Fruit fly (Drosophila melanogaster) whole organism, embryonic: Measurements from ENCODE around the gene CG46460.

Experiments
- Atf6 ChIP-seq: fragments of 200-800 bp; sonication (Bioruptor generic); IDR thresholded peaks from 2 replicates; pipeline ENCODE4 v1.3.6; 2022; ENCODE audit warnings: missing biosample characterization, missing genetic modification characterization
- BEAF-32 ChIP-seq: fragments of 200-800 bp; sonication (Bioruptor generic); optimal IDR thresholded peaks from 3 replicates; lab custom pipeline; 2017; ENCODE audit warnings: missing biosample characterization, missing genetic modification characterization, mild to moderate bottlenecking, moderate library complexity, missing genetic modification reagents
- CG11723 ChIP-seq: fragments of 200-800 bp; sonication (Bioruptor generic); optimal IDR thresholded peaks from 2 replicates; lab custom pipeline; 2017; ENCODE audit warnings: missing biosample characterization, mild to moderate bottlenecking, missing genetic modification characterization
- CG13894 ChIP-seq: fragments of 200-800 bp; sonication (Bioruptor generic); optimal IDR thresholded peaks from 3 replicates; lab custom pipeline; 2018; ENCODE audit warnings: missing biosample characterization, mild to moderate bottlenecking, missing genetic modification characterization, moderate library complexity
- CG1529 ChIP-seq: fragments of 200-800 bp; sonication (Bioruptor generic); optimal IDR thresholded peaks from 3 replicates; lab custom pipeline; 2018; ENCODE audit warnings: missing biosample characterization, missing genetic modification characterization
- CG1603 ChIP-seq: fragments of 200-800 bp; sonication (Bioruptor generic); optimal IDR thresholded peaks from 2 replicates; lab custom pipeline; 2019; ENCODE audit warnings: missing biosample characterization, mild to moderate bottlenecking, missing genetic modification characterization, moderate library complexity
- CG18262 ChIP-seq: fragments of 200-800 bp; optimal IDR thresholded peaks from 3 replicates; lab custom pipeline; 2019; ENCODE audit warnings: missing biosample characterization, mild to moderate bottlenecking, missing genetic modification characterization, moderate library complexity
- CG2199 ChIP-seq: fragments of 200-800 bp; sonication (Bioruptor generic); IDR thresholded peaks from 3 replicates; pipeline ENCODE4 v1.3.6; 2022; ENCODE audit warnings: missing biosample characterization, missing genetic modification characterization
- CG9876 ChIP-seq: fragments of 200-800 bp; sonication (Bioruptor generic); optimal IDR thresholded peaks from 2 replicates; lab custom pipeline; 2016; ENCODE audit warnings: missing biosample characterization, missing genetic modification characterization
- Jarid2 ChIP-seq: fragments of 200-800 bp; sonication (Bioruptor generic); optimal IDR thresholded peaks from 3 replicates; lab custom pipeline; 2017; ENCODE audit warnings: mild to moderate bottlenecking, missing biosample characterization, missing genetic modification reagents, missing genetic modification characterization
- Med ChIP-seq: fragments of 200-800 bp; sonication (Bioruptor generic); peaks from one replicate; lab custom pipeline; 2016; ENCODE audit warnings: missing biosample characterization, missing genetic modification characterization, mild to moderate bottlenecking, inconsistent platforms, moderate library complexity
- Meics ChIP-seq: fragments of 200-800 bp; sonication (Bioruptor generic); optimal IDR thresholded peaks from 2 replicates; lab custom pipeline; 2017; ENCODE audit warnings: missing biosample characterization, mild to moderate bottlenecking, missing genetic modification characterization
- Pdp1 ChIP-seq, 2 experiments: fragments of 200-800 bp; sonication (Bioruptor generic); optimal IDR thresholded peaks; 3 replicates each; lab custom pipeline; 2016; ENCODE audit warnings: missing biosample characterization in 2 of 2, missing genetic modification characterization in 2 of 2, mild to moderate bottlenecking in 1 of 2, moderate library complexity in 1 of 2
- Sox102F ChIP-seq: fragments of 200-800 bp; sonication (Bioruptor generic); optimal IDR thresholded peaks from 2 replicates; lab custom pipeline; 2018; ENCODE audit warnings: missing biosample characterization, mild to moderate bottlenecking, missing genetic modification characterization, moderate library complexity
- Spps ChIP-seq: fragments of 200-800 bp; sonication (Bioruptor generic); optimal IDR thresholded peaks from 2 replicates; lab custom pipeline; 2018; ENCODE audit warnings: missing biosample characterization, mild to moderate bottlenecking, missing genetic modification characterization
- Sry-β ChIP-seq: fragments of 200-800 bp; sonication (Bioruptor generic); optimal IDR thresholded peaks from 2 replicates; lab custom pipeline; 2018; ENCODE audit warnings: missing biosample characterization, mild to moderate bottlenecking, missing genetic modification characterization, moderate library complexity
- Stat92E ChIP-seq, 3 experiments: fragments of >200 bp in 2 of 3; fragments of 200-800 bp in 1 of 3; sonication (Bioruptor generic) in 1 of 3; optimal IDR thresholded peaks; 2 replicates each; lab custom pipeline; 2017 to 2019; ENCODE audit warnings: missing biosample characterization in 3 of 3, missing genetic modification characterization in 3 of 3, mild to moderate bottlenecking in 1 of 3, moderate library complexity in 1 of 3
- ab ChIP-seq: fragments of 200-800 bp; sonication (Bioruptor generic); optimal IDR thresholded peaks from 2 replicates; lab custom pipeline; 2016; ENCODE audit warnings: missing biosample characterization, missing genetic modification characterization
- ara ChIP-seq: fragments of 200-800 bp; sonication (Bioruptor generic); IDR thresholded peaks from 2 replicates; pipeline ENCODE4 v1.3.6; 2022; ENCODE audit warnings: missing biosample characterization, missing genetic modification characterization
- bsh ChIP-seq, 2 experiments: fragments of 200-800 bp; sonication (Bioruptor generic); optimal IDR thresholded peaks; 2 replicates each; lab custom pipeline; 2017 to 2018; ENCODE audit warnings: mild to moderate bottlenecking in 2 of 2, missing biosample characterization in 2 of 2, missing genetic modification characterization in 2 of 2, moderate library complexity in 1 of 2
- cad ChIP-seq: fragments of >200 bp; optimal IDR thresholded peaks from 2 replicates; lab custom pipeline; 2017; ENCODE audit warnings: missing biosample characterization, missing genetic modification characterization
- chm ChIP-seq: fragments of 200-800 bp; sonication (Bioruptor generic); IDR thresholded peaks from 2 replicates; pipeline ENCODE4 v1.3.6; 2022; ENCODE audit warnings: missing biosample characterization, missing genetic modification characterization
- dm ChIP-seq: fragments of 200-800 bp; sonication (Bioruptor generic); optimal IDR thresholded peaks from 3 replicates; lab custom pipeline; 2016; ENCODE audit warnings: missing biosample characterization, missing genetic modification characterization
- ems ChIP-seq: fragments of 200-800 bp; sonication (Bioruptor generic); optimal IDR thresholded peaks from 3 replicates; lab custom pipeline; 2016; ENCODE audit warnings: missing biosample characterization, missing genetic modification characterization
- gem ChIP-seq: fragments of 200-800 bp; sonication (Bioruptor generic); optimal IDR thresholded peaks from 2 replicates; lab custom pipeline; 2019; ENCODE audit warnings: missing biosample characterization, mild to moderate bottlenecking, missing genetic modification characterization, moderate library complexity
- hkb ChIP-seq, 2 experiments: fragments of 200-800 bp in 1 of 2; fragments of >200 bp in 1 of 2; sonication (Bioruptor generic) in 1 of 2; IDR thresholded peaks in 1 of 2; optimal IDR thresholded peaks in 1 of 2; 2 replicates each; pipeline versions ENCODE4 v1.3.6 to Lab custom; 2017 to 2022; ENCODE audit warnings: missing biosample characterization in 1 of 2, missing genetic modification characterization in 1 of 2
- mirr ChIP-seq: fragments of 200-800 bp; sonication (Bioruptor generic); optimal IDR thresholded peaks from 3 replicates; lab custom pipeline; 2018; ENCODE audit warnings: missing biosample characterization, mild to moderate bottlenecking, missing genetic modification characterization
- onecut ChIP-seq: fragments of 200-800 bp; sonication (Bioruptor generic); IDR thresholded peaks from 2 replicates; pipeline ENCODE4 v1.3.6; 2022; ENCODE audit warnings: missing biosample characterization, missing genetic modification characterization
- otp ChIP-seq: fragments of 200-800 bp; sonication (Bioruptor generic); IDR thresholded peaks from 3 replicates; pipeline ENCODE4, ENCODE4 v1.3.6; 2022; ENCODE audit warnings: missing biosample characterization, missing genetic modification characterization
- peb ChIP-seq: fragments of 200-800 bp; sonication (Bioruptor generic); IDR thresholded peaks from 2 replicates; pipeline ENCODE4 v1.3.6; 2022; ENCODE audit warnings: missing biosample characterization, missing genetic modification characterization
- phol ChIP-seq: fragments of 200-800 bp; sonication (Bioruptor generic); optimal IDR thresholded peaks from 3 replicates; lab custom pipeline; 2018; ENCODE audit warnings: missing biosample characterization, mild to moderate bottlenecking, missing genetic modification characterization, moderate library complexity
- pros ChIP-seq: fragments of 200-800 bp; sonication (Bioruptor generic); optimal IDR thresholded peaks from 3 replicates; lab custom pipeline; 2019; ENCODE audit warnings: missing biosample characterization, mild to moderate bottlenecking, missing genetic modification characterization, moderate library complexity
- row ChIP-seq: fragments of 200-800 bp; sonication (Bioruptor generic); IDR thresholded peaks from 3 replicates; pipeline ENCODE4 v1.3.6; 2022; ENCODE audit warnings: missing biosample characterization, missing genetic modification characterization
- sens ChIP-seq: fragments of 200-800 bp; sonication (Bioruptor generic); peaks from one replicate; lab custom pipeline; 2016; ENCODE audit warnings: missing biosample characterization, missing genetic modification characterization
- sob ChIP-seq: fragments of 200-800 bp; sonication (Bioruptor generic); IDR thresholded peaks from 2 replicates; pipeline ENCODE4 v1.3.6; 2022; ENCODE audit warnings: missing biosample characterization, missing genetic modification characterization
- vvl ChIP-seq: fragments of 200-800 bp; sonication (Bioruptor generic); IDR thresholded peaks from 2 replicates; pipeline ENCODE4 v1.3.6; 2022; ENCODE audit warnings: missing biosample characterization, missing genetic modification characterization
- zf30C ChIP-seq: fragments of 200-800 bp; sonication (Bioruptor generic); optimal IDR thresholded peaks from 3 replicates; lab custom pipeline; 2018; ENCODE audit warnings: missing biosample characterization, mild to moderate bottlenecking, missing genetic modification characterization

CG46460 gene

DNA sequence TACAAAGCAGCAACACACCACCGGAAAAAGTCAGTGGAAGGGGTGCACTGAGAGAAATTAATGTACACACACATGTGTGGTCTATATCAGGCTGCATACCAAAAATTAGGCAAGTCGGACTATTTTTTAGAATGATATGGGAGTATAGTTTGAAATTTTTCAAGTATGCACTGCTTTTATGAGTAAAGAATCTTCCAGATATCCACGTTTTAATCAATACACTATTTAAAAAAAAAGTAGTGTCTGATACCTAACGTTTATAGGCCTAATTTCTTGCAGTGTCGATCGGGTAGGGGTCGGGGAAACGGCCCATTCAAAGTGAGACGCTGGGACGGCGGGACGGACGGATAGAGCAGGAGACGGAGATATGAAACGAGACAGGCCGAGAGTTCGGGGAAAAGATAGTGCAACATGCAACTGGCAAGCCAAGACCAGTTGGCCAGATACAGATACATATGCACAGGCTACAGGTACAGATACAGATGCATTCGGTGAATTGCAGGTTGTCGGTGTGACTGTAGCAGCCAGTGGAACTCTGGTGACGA, 3.3 kb upstream of the CG46460 start (continued):
- no peak for TF ChIP-seq hkb (optimal IDR thresholded peaks at IDR 0.05; lab: Kevin White, UChicago)
- TF ChIP-seq hkb (GFP tag; IDR thresholded peaks at IDR 0.05; lab: Robert Waterston, UW): peak; percentile 91
- peak; percentile 81 for TF ChIP-seq chm (GFP tag; lab: Robert Waterston, UW)
- peak; percentile 85 for TF ChIP-seq dm
- peak; percentile 91 for TF ChIP-seq otp
- peak; percentile 93 for TF ChIP-seq ara (GFP tag; lab: Robert Waterston, UW)
- peak; percentile 77 for TF ChIP-seq CG9876 (GFP tag; lab: Kevin White, UChicago)
- TF ChIP-seq sob (GFP tag; lab: Robert Waterston, UW): peak; percentile 80
- peak; percentile 55; the same call in 1 of the 2 replicates for TF ChIP-seq Atf6
- TF ChIP-seq, all 482 proteins: peak for 402

dm6 chr3L:4229365-4229967, 2.4 kb upstream of the CG46460 start:
- TF ChIP-seq gem (tag; lab: Kevin White, UChicago) (peak; percentile 16), row (GFP tag; lab: Robert Waterston, UW) (peak; percentile 16; the same call in 1 of the 3 replicates), Meics (no peak), CG1603 (peak; percentile 3), Jarid2 (GFP tag; lab: Kevin White, UChicago) (no peak), zf30C (GFP tag; lab: Kevin White, UChicago) (peak; percentile 24), Spps (tag; lab: Kevin White, UChicago) (no peak), CG2199 (GFP tag; lab: Robert Waterston, UW) (0 out of 3 replicates have a peak, but pooled peaks have one; percentile 43), CG11723 (no peak), CG13894 (tag; lab: Kevin White, UChicago) (peak; percentile 27), Pdp1 (GFP tag; optimal IDR thresholded peaks at IDR 0.05; lab: Kevin White, UChicago) (peak in 1 of 2 experiments; percentile 13), Med (GFP tag; lab: Kevin White, UChicago) (peak; percentile 19), ems (GFP tag; lab: Kevin White, UChicago) (no peak), bsh (GFP tag; optimal IDR thresholded peaks at IDR 0.05; lab: Kevin White, UChicago) (peak in 1 of 2 experiments; percentile 14), onecut (GFP tag; lab: Robert Waterston, UW) (peak; percentile 64), Sry-β (no peak), peb (GFP tag; lab: Robert Waterston, UW) (no peak), Sox102F (GFP tag; lab: Kevin White, UChicago) (peak; percentile 9), pros (peak; percentile 55), sens (GFP tag; lab: Kevin White, UChicago) (peak; percentile 82), CG1529 (GFP tag; lab: Kevin White, UChicago) (no peak), mirr (GFP tag; lab: Kevin White, UChicago) (no peak), Stat92E (GFP tag; optimal IDR thresholded peaks at IDR 0.05; lab: Kevin White, UChicago) (peak in 1 of 3 experiments; percentile 89), cad (GFP tag; lab: Kevin White, UChicago) (peak; percentile 7), phol (tag; lab: Kevin White, UChicago) (peak; percentile 12), ab (GFP tag; lab: Kevin White, UChicago) (no peak), BEAF-32 (GFP tag; lab: Kevin White, UChicago) (no peak), vvl (GFP tag; lab: Robert Waterston, UW) (peak; percentile 66), CG18262 (peak; percentile 4)
